Fruit fly (Drosophila melanogaster) whole organism, embryonic: ENCODE data around the gene WRNexo.

Source experiments
- Bgb ChIP-seq: fragments of 200-800 bp; sonication (Bioruptor generic); IDR thresholded peaks from 2 replicates; pipeline ENCODE4 v1.3.6; 2022; ENCODE audit warnings: missing biosample characterization, missing genetic modification characterization; ENCODE audit not compliant: partially characterized antibody
- CG10147 ChIP-seq: fragments of 200-800 bp; sonication (Bioruptor generic); optimal IDR thresholded peaks from 2 replicates; lab custom pipeline; 2019; ENCODE audit warnings: missing biosample characterization, mild to moderate bottlenecking, missing genetic modification characterization, moderate library complexity
- CG10209 ChIP-seq: fragments of 200-800 bp; sonication (Bioruptor generic); optimal IDR thresholded peaks from 3 replicates; lab custom pipeline; 2017; ENCODE audit warnings: missing biosample characterization, mild to moderate bottlenecking, missing genetic modification characterization, missing genetic modification reagents
- CG11456 ChIP-seq: fragments of 200-800 bp; sonication (Bioruptor generic); IDR thresholded peaks from 3 replicates; pipeline ENCODE4 v1.3.6; 2022; ENCODE audit warnings: missing biosample characterization, missing genetic modification characterization
- CG11696 ChIP-seq: fragments of 200-800 bp; sonication (Bioruptor generic); IDR thresholded peaks from 2 replicates; pipeline ENCODE4 v1.3.6; 2022; ENCODE audit warnings: missing biosample characterization, missing genetic modification characterization
- CG1233 ChIP-seq: fragments of 200-800 bp; sonication (Bioruptor generic); optimal IDR thresholded peaks from 4 replicates; lab custom pipeline; 2018; ENCODE audit warnings: missing biosample characterization, mild to moderate bottlenecking, missing genetic modification characterization
- CG12769 ChIP-seq: fragments of 200-800 bp; sonication (Bioruptor generic); optimal IDR thresholded peaks from 2 replicates; lab custom pipeline; 2019; ENCODE audit warnings: missing biosample characterization, mild to moderate bottlenecking, missing genetic modification characterization, moderate library complexity
- CG15269 ChIP-seq: fragments of 200-800 bp; sonication (Bioruptor generic); optimal IDR thresholded peaks from 2 replicates; lab custom pipeline; 2018; ENCODE audit warnings: missing biosample characterization, mild to moderate bottlenecking, missing genetic modification characterization, moderate library complexity
- CG1602 ChIP-seq: fragments of 200-800 bp; sonication (Bioruptor generic); optimal IDR thresholded peaks from 3 replicates; lab custom pipeline; 2016; ENCODE audit warnings: missing biosample characterization, missing genetic modification characterization
- CG16779 ChIP-seq: fragments of 200-800 bp; sonication (Bioruptor generic); IDR thresholded peaks from 2 replicates; pipeline ENCODE4 v1.3.6; 2022; ENCODE audit warnings: missing biosample characterization, missing genetic modification characterization
- CG16863 ChIP-seq: fragments of 200-800 bp; sonication (Bioruptor generic); optimal IDR thresholded peaks from 3 replicates; lab custom pipeline; 2016; ENCODE audit warnings: missing biosample characterization, missing genetic modification characterization
- CG17186 ChIP-seq: fragments of 200-800 bp; sonication (Bioruptor generic); optimal IDR thresholded peaks from 3 replicates; lab custom pipeline; 2017; ENCODE audit warnings: missing biosample characterization, missing genetic modification reagents, missing genetic modification characterization
- CG30020 ChIP-seq: fragments of 200-800 bp; optimal IDR thresholded peaks from 2 replicates; lab custom pipeline; 2019; ENCODE audit warnings: missing biosample characterization, mild to moderate bottlenecking, missing genetic modification characterization, moderate library complexity
- CG31224 ChIP-seq: fragments of 200-800 bp; sonication (Bioruptor generic); IDR thresholded peaks from 2 replicates; pipeline ENCODE4 v1.3.6; 2022; ENCODE audit warnings: missing biosample characterization, missing genetic modification characterization
- CG3163 ChIP-seq: fragments of 200-800 bp; sonication (Bioruptor generic); optimal IDR thresholded peaks from 3 replicates; lab custom pipeline; 2016; ENCODE audit warnings: missing biosample characterization, missing genetic modification characterization
- CG4730 ChIP-seq: fragments of 200-800 bp; sonication (Bioruptor generic); IDR thresholded peaks from 2 replicates; pipeline ENCODE4 v1.3.6; 2022; ENCODE audit warnings: missing biosample characterization, missing genetic modification characterization
- CG7271 ChIP-seq: fragments of 200-800 bp; sonication (Bioruptor generic); optimal IDR thresholded peaks from 2 replicates; lab custom pipeline; 2018; ENCODE audit warnings: missing biosample characterization, mild to moderate bottlenecking, missing genetic modification characterization, moderate library complexity
- CG8089 ChIP-seq: fragments of 200-800 bp; sonication (Bioruptor generic); optimal IDR thresholded peaks from 3 replicates; lab custom pipeline; 2016; ENCODE audit warnings: missing biosample characterization, missing genetic modification characterization
- CG8290 ChIP-seq, 3 experiments: fragments of 200-800 bp; sonication (Bioruptor generic); optimal IDR thresholded peaks; 2 replicates each; lab custom pipeline; 2016 to 2019; ENCODE audit warnings: missing biosample characterization in 3 of 3, missing genetic modification characterization in 3 of 3, mild to moderate bottlenecking in 2 of 3, moderate library complexity in 1 of 3
- CG9215 ChIP-seq: fragments of 200-800 bp; sonication (Bioruptor generic); IDR thresholded peaks from 2 replicates; pipeline ENCODE4 v1.3.6; 2022; ENCODE audit warnings: missing biosample characterization, missing genetic modification characterization
- CG9609 ChIP-seq: fragments of 200-800 bp; sonication (Bioruptor generic); optimal IDR thresholded peaks from 3 replicates; lab custom pipeline; 2016; ENCODE audit warnings: missing biosample characterization, missing genetic modification characterization
- Gug ChIP-seq: fragments of 200-800 bp; sonication (Bioruptor generic); IDR thresholded peaks from 4 replicates; pipeline ENCODE4 v1.3.6; 2022; ENCODE audit warnings: missing biosample characterization, missing genetic modification characterization
- H15 ChIP-seq: fragments of 200-800 bp; sonication (Bioruptor generic); IDR thresholded peaks from 3 replicates; pipeline ENCODE4 v1.3.6; 2022; ENCODE audit warnings: missing biosample characterization, missing genetic modification characterization
- Hmr ChIP-seq: fragments of 200-800 bp; sonication (Bioruptor generic); optimal IDR thresholded peaks from 3 replicates; lab custom pipeline; 2017; ENCODE audit warnings: mild to moderate bottlenecking, missing biosample characterization, missing genetic modification reagents, missing genetic modification characterization
- Kr ChIP-seq: fragments of 200-800 bp; sonication (Bioruptor generic); optimal IDR thresholded peaks from 2 replicates; lab custom pipeline; 2017; ENCODE audit warnings: missing biosample characterization, mild to moderate bottlenecking, missing genetic modification characterization
- MESR4 ChIP-seq: fragments of 200-800 bp; sonication (Bioruptor generic); optimal IDR thresholded peaks from 2 replicates; lab custom pipeline; 2018; ENCODE audit warnings: missing biosample characterization, mild to moderate bottlenecking, missing genetic modification characterization, moderate library complexity
- Meics ChIP-seq: fragments of 200-800 bp; sonication (Bioruptor generic); optimal IDR thresholded peaks from 2 replicates; lab custom pipeline; 2017; ENCODE audit warnings: missing biosample characterization, mild to moderate bottlenecking, missing genetic modification characterization
- Mes4 ChIP-seq: fragments of 200-800 bp; sonication (Bioruptor generic); optimal IDR thresholded peaks from 2 replicates; lab custom pipeline; 2016; ENCODE audit warnings: missing biosample characterization, missing genetic modification characterization
- PHDP ChIP-seq: fragments of 200-800 bp; sonication (Bioruptor generic); optimal IDR thresholded peaks from 3 replicates; lab custom pipeline; 2018; ENCODE audit warnings: missing biosample characterization, mild to moderate bottlenecking, missing genetic modification characterization, moderate library complexity
- Rx ChIP-seq: fragments of 200-800 bp; sonication (Bioruptor generic); IDR thresholded peaks from 2 replicates; pipeline ENCODE4 v1.3.6; 2022; ENCODE audit warnings: missing biosample characterization, missing genetic modification characterization
- Sox100B ChIP-seq: fragments of 200-800 bp; sonication (Bioruptor generic); optimal IDR thresholded peaks from 3 replicates; lab custom pipeline; 2018; ENCODE audit warnings: missing biosample characterization, mild to moderate bottlenecking, missing genetic modification characterization
- Tbp ChIP-seq: fragments of >200 bp; optimal IDR thresholded peaks from 2 replicates; lab custom pipeline; 2018; ENCODE audit warnings: missing biosample characterization, missing genetic modification characterization
- Trl ChIP-seq, 3 experiments: fragments of >200 bp in 2 of 3; fragments of 200-800 bp in 1 of 3; sonication (Bioruptor generic) in 1 of 3; optimal IDR thresholded peaks; 2 replicates in 1 of 3; 3 replicates in 2 of 3; lab custom pipeline; 2016 to 2017; ENCODE audit warnings: missing biosample characterization in 1 of 3, missing genetic modification characterization in 1 of 3
- caup ChIP-seq: fragments of 200-800 bp; sonication (Bioruptor generic); optimal IDR thresholded peaks from 3 replicates; lab custom pipeline; 2017; ENCODE audit warnings: missing biosample characterization, mild to moderate bottlenecking, missing genetic modification characterization, moderate library complexity; ENCODE audit not compliant: severe bottlenecking
- cg ChIP-seq: fragments of 200-800 bp; sonication (Bioruptor generic); optimal IDR thresholded peaks from 3 replicates; lab custom pipeline; 2019; ENCODE audit warnings: missing biosample characterization, mild to moderate bottlenecking, missing genetic modification characterization, moderate library complexity
- chm ChIP-seq: fragments of 200-800 bp; sonication (Bioruptor generic); IDR thresholded peaks from 2 replicates; pipeline ENCODE4 v1.3.6; 2022; ENCODE audit warnings: missing biosample characterization, missing genetic modification characterization
- da ChIP-seq: fragments of 200-800 bp; sonication (Bioruptor generic); optimal IDR thresholded peaks from 2 replicates; lab custom pipeline; 2016; ENCODE audit warnings: missing biosample characterization, missing genetic modification characterization
- danr ChIP-seq: fragments of 200-800 bp; sonication (Bioruptor generic); IDR thresholded peaks from 2 replicates; pipeline ENCODE4 v1.3.6; 2022; ENCODE audit warnings: missing biosample characterization, missing genetic modification characterization
- gsb ChIP-seq: fragments of 200-800 bp; sonication (Bioruptor generic); IDR thresholded peaks from 2 replicates; pipeline ENCODE4 v1.3.6; 2022; ENCODE audit warnings: missing biosample characterization, missing genetic modification characterization
- hb ChIP-seq: fragments of 200-800 bp; sonication (Bioruptor generic); IDR thresholded peaks from 3 replicates; pipeline ENCODE4 v1.3.6; 2022; ENCODE audit warnings: missing biosample characterization, missing genetic modification characterization; ENCODE audit not compliant: partially characterized antibody
- mirr ChIP-seq: fragments of 200-800 bp; sonication (Bioruptor generic); optimal IDR thresholded peaks from 3 replicates; lab custom pipeline; 2018; ENCODE audit warnings: missing biosample characterization, mild to moderate bottlenecking, missing genetic modification characterization
- nom ChIP-seq: fragments of 200-800 bp; sonication (Bioruptor generic); optimal IDR thresholded peaks from 2 replicates; lab custom pipeline; 2017; ENCODE audit warnings: missing biosample characterization, missing genetic modification characterization, mild to moderate bottlenecking, moderate library complexity, missing genetic modification reagents
- tgo ChIP-seq: fragments of 200-800 bp; sonication (Bioruptor generic); IDR thresholded peaks from 3 replicates; pipeline ENCODE4 v1.3.6; 2022; ENCODE audit warnings: missing biosample characterization, missing genetic modification characterization
- toy ChIP-seq: fragments of 200-800 bp; sonication (Bioruptor generic); IDR thresholded peaks from 2 replicates; pipeline ENCODE4 v1.3.6; 2022; ENCODE audit warnings: missing biosample characterization, missing genetic modification characterization
- trh ChIP-seq: fragments of 200-800 bp; sonication (Bioruptor generic); optimal IDR thresholded peaks from 2 replicates; lab custom pipeline; 2016; ENCODE audit warnings: missing biosample characterization, missing genetic modification characterization
- ttk ChIP-seq: fragments of 200-800 bp; sonication (Bioruptor generic); IDR thresholded peaks from 2 replicates; pipeline ENCODE4 v2.1.2; 2022; ENCODE audit warnings: missing biosample characterization, missing genetic modification characterization
- unc-4 ChIP-seq: fragments of 200-800 bp; sonication (Bioruptor generic); IDR thresholded peaks from 2 replicates; pipeline ENCODE4 v1.3.6; 2022; ENCODE audit warnings: missing biosample characterization, missing genetic modification characterization; ENCODE audit not compliant: partially characterized antibody
- wdn ChIP-seq: fragments of 200-800 bp; sonication (Bioruptor generic); IDR thresholded peaks from 2 replicates; pipeline ENCODE4 v1.3.6; 2022; ENCODE audit warnings: missing biosample characterization, missing genetic modification characterization
- z ChIP-seq: fragments of 200-800 bp; sonication (Bioruptor generic); IDR thresholded peaks from 3 replicates; pipeline ENCODE4 v1.3.6; 2022; ENCODE audit warnings: missing biosample characterization, missing genetic modification characterization

Gene WRNexo

DNA sequence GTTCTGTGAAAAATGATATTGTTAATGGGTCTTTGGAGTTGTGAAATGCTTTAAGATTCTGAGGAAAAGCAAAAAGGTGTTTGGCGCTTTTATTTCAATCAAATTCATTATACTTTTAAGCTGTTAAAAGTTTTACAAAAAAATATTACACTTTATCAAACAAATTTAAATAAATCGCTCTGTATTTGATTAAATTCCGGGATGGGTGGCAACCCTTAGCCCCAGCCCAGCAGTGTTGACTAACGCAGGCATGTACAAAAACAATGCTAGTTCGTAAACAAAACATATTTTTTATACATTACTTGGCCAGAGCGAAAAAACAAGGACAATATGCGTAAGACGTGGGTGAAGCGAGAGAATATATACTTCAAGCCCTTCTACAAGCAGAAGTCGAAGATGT lies 38.8 kb upstream of the WRNexo start, which contains the start of gene CG7685 (continued):
- TF ChIP-seq nom (GFP tag; lab: Kevin White, UChicago) = peak; percentile 69
- peak; percentile 54 for TF ChIP-seq CG10147 (GFP tag; lab: Kevin White, UChicago)
- no peak for TF ChIP-seq Kr (GFP tag; lab: Kevin White, UChicago)
- TF ChIP-seq CG11456 = peak; percentile 72; the same call in 2 of the 3 replicates
- TF ChIP-seq CG8290 (GFP tag; optimal IDR thresholded peaks at IDR 0.05; lab: Kevin White, UChicago) = peak; percentile 65
- TF ChIP-seq CG8290 (tag; optimal IDR thresholded peaks at IDR 0.05; lab: Kevin White, UChicago) = peak in 1 of 2 experiments; percentile 81
- TF ChIP-seq H15 = no peak; the same call in 2 of the 3 replicates
- 0 out of 2 replicates have a peak, but pooled peaks have one; percentile 22 for TF ChIP-seq ttk (GFP tag; lab: Robert Waterston, UW)
- peak; percentile 65 for TF ChIP-seq Hmr
- TF ChIP-seq Sox100B = peak; percentile 36
- TF ChIP-seq CG10209 (GFP tag; lab: Kevin White, UChicago) = peak; percentile 55
- TF ChIP-seq chm = peak; percentile 77; the same call in 1 of the 2 replicates
- TF ChIP-seq da (GFP tag; lab: Kevin White, UChicago) = no peak
- TF ChIP-seq CG9609 (GFP tag; lab: Kevin White, UChicago) = peak; percentile 53
- TF ChIP-seq toy = no peak
- TF ChIP-seq tgo (GFP tag; lab: Robert Waterston, UW) = peak; percentile 37; the same call in 2 of the 3 replicates
- TF ChIP-seq Bgb (GFP tag; lab: Robert Waterston, UW) = peak; percentile 35; the same call in 1 of the 2 replicates
- peak; percentile 48 for TF ChIP-seq CG3163 (GFP tag; lab: Kevin White, UChicago)
- no peak for TF ChIP-seq CG31224 (GFP tag; lab: Robert Waterston, UW)
- no peak for TF ChIP-seq hb (GFP tag; lab: Robert Waterston, UW)
- TF ChIP-seq wdn = no peak
- no peak for TF ChIP-seq Tbp (GFP tag; lab: Kevin White, UChicago)
- peak; percentile 58 for TF ChIP-seq CG12769 (tag; lab: Kevin White, UChicago)
- TF ChIP-seq Trl (optimal IDR thresholded peaks at IDR 0.05; lab: Kevin White, UChicago) = no peak
- TF ChIP-seq Trl (GFP tag; optimal IDR thresholded peaks at IDR 0.05; lab: Kevin White, UChicago) = peak; percentile 72
- TF ChIP-seq Mes4 (GFP tag; lab: Kevin White, UChicago) = peak; percentile 8
- no peak for TF ChIP-seq trh (GFP tag; lab: Kevin White, UChicago)
- TF ChIP-seq CG16779 (GFP tag; lab: Robert Waterston, UW) = no peak
- no peak for TF ChIP-seq cg (GFP tag; lab: Kevin White, UChicago)
- no peak; the same call in 1 of the 2 replicates for TF ChIP-seq CG4730 (GFP tag; lab: Robert Waterston, UW)
- TF ChIP-seq MESR4 (GFP tag; lab: Kevin White, UChicago) = peak; percentile 57
- TF ChIP-seq Meics (GFP tag; lab: Kevin White, UChicago) = peak; percentile 74
- TF ChIP-seq CG16863 (GFP tag; lab: Kevin White, UChicago) = peak; percentile 58
- TF ChIP-seq Rx = no peak
- TF ChIP-seq unc-4 (GFP tag; lab: Robert Waterston, UW) = peak; percentile 21; the same call in 1 of the 2 replicates
- TF ChIP-seq mirr (GFP tag; lab: Kevin White, UChicago) = peak; percentile 66
- 0 out of 4 replicates have a peak, but pooled peaks have one; percentile 5 for TF ChIP-seq Gug (GFP tag; lab: Robert Waterston, UW)
- no peak for TF ChIP-seq z (GFP tag; lab: Robert Waterston, UW)
- TF ChIP-seq CG8089 (GFP tag; lab: Kevin White, UChicago) = peak; percentile 13
- 0 out of 2 replicates have a peak, but pooled peaks have one; percentile 19 for TF ChIP-seq CG9215 (GFP tag; lab: Robert Waterston, UW)
- peak; percentile 30 for TF ChIP-seq CG1602 (GFP tag; lab: Kevin White, UChicago)
- peak; percentile 53 for TF ChIP-seq CG1233 (GFP tag; lab: Kevin White, UChicago)
- no peak for TF ChIP-seq CG11696 (GFP tag; lab: Robert Waterston, UW)
- peak; percentile 32 for TF ChIP-seq CG30020 (tag; lab: Kevin White, UChicago)
- peak; percentile 74 for TF ChIP-seq caup
- TF ChIP-seq CG15269 (tag; lab: Kevin White, UChicago) = peak; percentile 73
- TF ChIP-seq CG7271 = no peak
- peak; percentile 76 for TF ChIP-seq PHDP
- TF ChIP-seq CG17186 (GFP tag; lab: Kevin White, UChicago) = peak; percentile 9
- no peak for TF ChIP-seq gsb (GFP tag; lab: Robert Waterston, UW)
- TF ChIP-seq danr (GFP tag; lab: Robert Waterston, UW) = no peak
